Worm (Caenorhabditis elegans): ENCODE data around the gene dhs-9.
A peak's percentile ranks its signal among the peaks of the same experiment; 100 is the strongest.

dhs-9 gene

ce11 chrIII:5375001-5375532 lies 7.2 kb upstream of the dhs-9 start (continued):
- TF ChIP-seq nfya-1 (tag; optimal IDR thresholded peaks at IDR 0.05; ENCODE audit: borderline replicate concordance, insufficient read depth) (no peak), ztf-18 (tag; optimal IDR thresholded peaks at IDR 0.05) (no peak), Y53G8AR.9 (GFP tag; conservative IDR thresholded peaks at IDR 0.05) (no peak), somi-1 (GFP tag; optimal IDR thresholded peaks at IDR 0.05) (no peak), ztf-3 (GFP tag; optimal IDR thresholded peaks at IDR 0.05) (no peak), ccch-3 (GFP tag; optimal IDR thresholded peaks at IDR 0.05) (no peak), snpc-3.4 (tag; optimal IDR thresholded peaks at IDR 0.05) (peak; percentile 47), ekl-4 (GFP tag; IDR thresholded peaks at IDR 0.05) (no peak), ceh-91 (GFP tag; IDR thresholded peaks at IDR 0.05) (no peak), egl-44 (GFP tag; IDR thresholded peaks at IDR 0.05) (no peak), egl-18 (GFP tag; IDR thresholded peaks at IDR 0.05) (no peak), B0261.1 (tag; optimal IDR thresholded peaks at IDR 0.05) (no peak), T26A5.8 (tag; optimal IDR thresholded peaks at IDR 0.05) (no peak), chd-7 (tag; optimal IDR thresholded peaks at IDR 0.05) (no peak), F57C9.4 (tag; optimal IDR thresholded peaks at IDR 0.05) (no peak)

- no peak for TF ChIP-seq lsy-27 (tag; optimal IDR thresholded peaks at IDR 0.05; ENCODE audit: borderline replicate concordance, insufficient read depth)
- TF ChIP-seq tlf-1 (GFP tag; optimal IDR thresholded peaks at IDR 0.05): no peak
- TF ChIP-seq ama-1 (optimal IDR thresholded peaks at IDR 0.05): no peak
- no peak for TF ChIP-seq ama-1 (GFP tag; optimal IDR thresholded peaks at IDR 0.05)
- TF ChIP-seq dox-1 (GFP tag; IDR thresholded peaks at IDR 0.05): no peak
- TF ChIP-seq snpc-1.3 (tag; optimal IDR thresholded peaks at IDR 0.05; ENCODE audit: insufficient read depth): no peak
- no peak for TF ChIP-seq sptf-2 (GFP tag; optimal IDR thresholded peaks at IDR 0.05)
- TF ChIP-seq sea-2 (GFP tag; IDR thresholded peaks at IDR 0.05): no peak
- no peak for TF ChIP-seq Y95B8A.8 (GFP tag; IDR thresholded peaks at IDR 0.05)
- no peak for TF ChIP-seq ets-4 (GFP tag; optimal IDR thresholded peaks at IDR 0.05)
- no peak for TF ChIP-seq lin-35 (GFP tag; optimal IDR thresholded peaks at IDR 0.05)
- no peak for TF ChIP-seq K12H6.12 (tag; optimal IDR thresholded peaks at IDR 0.05)
These were observed 5.9 kb upstream of the dhs-9 start for ce11 chrIII:5373715-5374114.

- TF ChIP-seq dpff-1 (tag; optimal IDR thresholded peaks at IDR 0.05) (no peak), K11D2.4 (GFP tag; IDR thresholded peaks at IDR 0.05) (0 out of 2 replicates have a peak, but pooled peaks have one; percentile 11), mcd-1 (GFP tag; IDR thresholded peaks at IDR 0.05) (0 out of 2 replicates have a peak, but pooled peaks have one; percentile 17), madf-8 (GFP tag; conservative IDR thresholded peaks at IDR 0.05) (no peak), attf-5 (GFP tag; optimal IDR thresholded peaks at IDR 0.05) (peak; percentile 18), B0336.3 (GFP tag; IDR thresholded peaks at IDR 0.05) (0 out of 2 replicates have a peak, but pooled peaks have one; percentile 24), nhr-80 (tag; optimal IDR thresholded peaks at IDR 0.05) (peak; percentile 19), ceh-27 (GFP tag; optimal IDR thresholded peaks at IDR 0.05) (peak; percentile 9), cebp-1 (GFP tag; IDR thresholded peaks at IDR 0.05) (no peak), cebp-1 (tag; optimal IDR thresholded peaks at IDR 0.05) (peak; percentile 7)
These were observed 5.0 kb upstream of the dhs-9 start for ce11 chrIII:5372884-5373283.
